Worm (Caenorhabditis elegans) whole organism, L2 larva: Measurements from ENCODE around the gene bath-27.

ENCODE experiments used
- dmd-4 ChIP-seq: sonication (generic microtip); optimal IDR thresholded peaks from 2 replicates; lab custom pipeline; 2017; ENCODE audit warnings: missing biosample characterization, missing genetic modification characterization
- lin-13 ChIP-seq: fragments of 150-350 bp; optimal IDR thresholded peaks from 2 replicates; lab custom pipeline; 2014; ENCODE audit warnings: missing biosample characterization, missing genetic modification reagents, missing genetic modification characterization
- lin-39 ChIP-seq: fragments of 150-350 bp; optimal IDR thresholded peaks from 2 replicates; lab custom pipeline; 2014; ENCODE audit warnings: missing biosample characterization, missing genetic modification reagents, missing genetic modification characterization
- lsy-2 ChIP-seq, 2 experiments: fragments of 150-350 bp in 1 of 2; sonication (generic microtip) in 1 of 2; optimal IDR thresholded peaks; 2 replicates each; lab custom pipeline; 2014 to 2017; ENCODE audit warnings: missing biosample characterization in 2 of 2, missing genetic modification characterization in 2 of 2
- nhr-25 ChIP-seq: fragments of 150-350 bp; sonication (generic microtip); optimal IDR thresholded peaks from 3 replicates; lab custom pipeline; 2014; ENCODE audit warnings: missing biosample characterization, missing genetic modification characterization
- snpc-4 ChIP-seq: fragments of 150-350 bp; optimal IDR thresholded peaks from 2 replicates; lab custom pipeline; 2014; ENCODE audit warnings: missing biosample characterization, missing genetic modification characterization
- zag-1 ChIP-seq: fragments of 150-350 bp; optimal IDR thresholded peaks from 2 replicates; lab custom pipeline; 2014; ENCODE audit warnings: missing biosample characterization, missing genetic modification characterization

- TF ChIP-seq dmd-4 (no peak), lin-13 (GFP tag; lab: Kevin White, UChicago) (no peak), lin-39 (tag; lab: Kevin White, UChicago) (no peak), lsy-2 (tag; optimal IDR thresholded peaks at IDR 0.05; lab: Kevin White, UChicago) (no peak), zag-1 (tag; lab: Kevin White, UChicago) (no peak), snpc-4 (tag; lab: Kevin White, UChicago) (no peak), nhr-25 (tag; lab: Kevin White, UChicago) (no peak)
Measured at ce11 chrII:3378275-3378674, 19.3 kb downstream of the bath-27 start, which contains the start of gene Y49F6C.2.
